Worm (Caenorhabditis elegans) whole organism, L1 larva: ENCODE data around the gene trxr-1.

Experiments used
- C04F5.9 ChIP-seq: sonication (generic microtip); optimal IDR thresholded peaks from 2 replicates; lab custom pipeline; 2016; ENCODE audit warnings: missing genetic modification characterization, missing compliant biosample characterization
- C34B4.2 ChIP-seq: sonication (generic microtip); optimal IDR thresholded peaks from 2 replicates; lab custom pipeline; 2017; ENCODE audit warnings: mild to moderate bottlenecking, missing genetic modification characterization, missing compliant biosample characterization
- F16B12.6 ChIP-seq: fragments of 150-350 bp; optimal IDR thresholded peaks from 2 replicates; lab custom pipeline; 2014; ENCODE audit warnings: missing biosample characterization, missing genetic modification characterization
- alr-1 ChIP-seq: fragments of 200-800 bp; sonication (Bioruptor generic); optimal IDR thresholded peaks from 2 replicates; lab custom pipeline; 2018; ENCODE audit warnings: borderline replicate concordance, mild to moderate bottlenecking, missing genetic modification characterization, missing compliant biosample characterization
- blmp-1 ChIP-seq: fragments of 150-350 bp; optimal IDR thresholded peaks from 2 replicates; lab custom pipeline; 2014; ENCODE audit warnings: missing biosample characterization, missing genetic modification characterization
- ceh-63 ChIP-seq: fragments of 200-800 bp; sonication (Bioruptor generic); optimal IDR thresholded peaks from 2 replicates; lab custom pipeline; 2018; ENCODE audit warnings: mild to moderate bottlenecking, missing genetic modification characterization, missing compliant biosample characterization
- ceh-8 ChIP-seq: fragments of 200-800 bp; sonication (Bioruptor generic); optimal IDR thresholded peaks from 2 replicates; lab custom pipeline; 2018; ENCODE audit warnings: mild to moderate bottlenecking, missing genetic modification characterization, moderate library complexity, missing compliant biosample characterization
- ceh-82 ChIP-seq, 3 experiments: fragments of 150-350 bp in 1 of 3; sonication (generic microtip) in 2 of 3; optimal IDR thresholded peaks; 2 replicates each; lab custom pipeline; 2014 to 2017; ENCODE audit warnings: missing biosample characterization in 3 of 3, missing genetic modification characterization in 3 of 3
- ceh-88 ChIP-seq: fragments of 200-800 bp; sonication (Bioruptor generic); IDR thresholded peaks from 2 replicates; pipeline ENCODE4 v1.3.6; 2022; ENCODE audit warnings: missing genetic modification characterization, missing compliant biosample characterization
- ces-1 ChIP-seq: fragments of 150-350 bp; optimal IDR thresholded peaks from 2 replicates; lab custom pipeline; 2014; ENCODE audit warnings: missing biosample characterization, missing genetic modification reagents, missing genetic modification characterization
- dpl-1 ChIP-seq, 3 experiments: fragments of 150-350 bp in 2 of 3; sonication (generic microtip) in 1 of 3; optimal IDR thresholded peaks; 2 replicates each; lab custom pipeline; 2014 to 2017; ENCODE audit warnings: missing biosample characterization in 3 of 3, missing genetic modification characterization in 3 of 3, missing genetic modification reagents in 3 of 3
- dsc-1 ChIP-seq: sonication (generic microtip); optimal IDR thresholded peaks from 2 replicates; lab custom pipeline; 2016; ENCODE audit warnings: mild to moderate bottlenecking, missing genetic modification characterization, missing compliant biosample characterization
- efl-1 ChIP-seq, 4 experiments: fragments of 150-350 bp; optimal IDR thresholded peaks in 3 of 4; peaks in 1 of 4; 1 replicate in 1 of 4; 2 replicates in 3 of 4; lab custom pipeline; 2014; ENCODE audit warnings: missing biosample characterization in 2 of 4, missing genetic modification characterization in 2 of 4, missing genetic modification reagents in 2 of 4
- egl-13 ChIP-seq: sonication (generic microtip); optimal IDR thresholded peaks from 2 replicates; lab custom pipeline; 2016; ENCODE audit warnings: missing genotype, missing genetic modification reagents, missing genetic modification characterization, missing compliant biosample characterization
- elt-2 ChIP-seq: sonication (generic microtip); optimal IDR thresholded peaks from 2 replicates; lab custom pipeline; 2016; ENCODE audit warnings: missing genetic modification characterization, mild to moderate bottlenecking, inconsistent platforms, missing compliant biosample characterization, missing genetic modification reagents
- ets-5 ChIP-seq: fragments of 200-800 bp; sonication (Bioruptor generic); IDR thresholded peaks from 2 replicates; pipeline ENCODE4 v1.3.6; 2022; ENCODE audit warnings: missing genetic modification characterization, missing compliant biosample characterization
- fkh-4 ChIP-seq: sonication (generic microtip); optimal IDR thresholded peaks from 2 replicates; lab custom pipeline; 2016; ENCODE audit warnings: missing compliant biosample characterization, missing genetic modification characterization, borderline replicate concordance
- fkh-8 ChIP-seq: sonication (generic microtip); optimal IDR thresholded peaks from 2 replicates; lab custom pipeline; 2016; ENCODE audit warnings: mild to moderate bottlenecking, missing genetic modification characterization, missing compliant biosample characterization
- grh-1 ChIP-seq: fragments of 200-800 bp; sonication (Bioruptor generic); IDR thresholded peaks from 2 replicates; pipeline ENCODE4 v1.3.6; 2022; ENCODE audit warnings: missing genetic modification reagents, missing genetic modification characterization, missing compliant biosample characterization
- hlh-17 ChIP-seq: fragments of 200-800 bp; sonication (Bioruptor generic); optimal IDR thresholded peaks from 2 replicates; lab custom pipeline; 2018; ENCODE audit warnings: missing genetic modification characterization, mild to moderate bottlenecking, missing compliant biosample characterization, moderate library complexity, borderline replicate concordance
- hlh-4 ChIP-seq: sonication (generic microtip); optimal IDR thresholded peaks from 2 replicates; lab custom pipeline; 2016; ENCODE audit warnings: mild to moderate bottlenecking, missing genetic modification characterization, missing compliant biosample characterization
- jun-1 ChIP-seq: fragments of 150-350 bp; optimal IDR thresholded peaks from 2 replicates; lab custom pipeline; 2014; ENCODE audit warnings: missing biosample characterization, missing genetic modification reagents, missing genetic modification characterization
- lin-14 ChIP-seq: fragments of 200-800 bp; sonication (Bioruptor generic); optimal IDR thresholded peaks from 2 replicates; lab custom pipeline; 2018; ENCODE audit warnings: mild to moderate bottlenecking, missing genetic modification characterization, moderate library complexity, missing compliant biosample characterization
- lin-35 ChIP-seq, 2 experiments: fragments of 150-350 bp; optimal IDR thresholded peaks; 2 replicates each; lab custom pipeline; 2014; ENCODE audit warnings: missing biosample characterization in 2 of 2, missing genetic modification characterization in 2 of 2, missing genetic modification reagents in 2 of 2
- lsy-2 ChIP-seq, 2 experiments: fragments of 150-350 bp; optimal IDR thresholded peaks; 2 replicates each; lab custom pipeline; 2014; ENCODE audit warnings: missing biosample characterization in 2 of 2, missing genetic modification characterization in 2 of 2
- nhr-20 ChIP-seq: sonication (generic microtip); optimal IDR thresholded peaks from 2 replicates; lab custom pipeline; 2016; ENCODE audit warnings: mild to moderate bottlenecking, missing genetic modification characterization, missing compliant biosample characterization
- nhr-237 ChIP-seq: fragments of 150-350 bp; optimal IDR thresholded peaks from 2 replicates; lab custom pipeline; 2014; ENCODE audit warnings: missing biosample characterization, missing genetic modification characterization
- nhr-76 ChIP-seq: sonication (generic microtip); optimal IDR thresholded peaks from 2 replicates; lab custom pipeline; 2017; ENCODE audit warnings: missing biosample characterization, missing genetic modification characterization
- pax-3 ChIP-seq: fragments of 200-800 bp; sonication (Bioruptor generic); optimal IDR thresholded peaks from 2 replicates; lab custom pipeline; 2018; ENCODE audit warnings: mild to moderate bottlenecking, missing genetic modification characterization, moderate library complexity, missing compliant biosample characterization
- sptf-1 ChIP-seq: fragments of 150-350 bp; optimal IDR thresholded peaks from 2 replicates; lab custom pipeline; 2014; ENCODE audit warnings: missing biosample characterization, missing genetic modification characterization
- swsn-7 ChIP-seq: sonication (generic microtip); optimal IDR thresholded peaks from 2 replicates; lab custom pipeline; 2016; ENCODE audit warnings: missing genetic modification characterization, missing compliant biosample characterization
- tbx-2 ChIP-seq: sonication (generic microtip); optimal IDR thresholded peaks from 2 replicates; lab custom pipeline; 2016; ENCODE audit warnings: missing genetic modification characterization, missing compliant biosample characterization
- unc-130 ChIP-seq: fragments of 150-350 bp; optimal IDR thresholded peaks from 2 replicates; lab custom pipeline; 2017; ENCODE audit warnings: missing biosample characterization, missing genetic modification characterization, inconsistent platforms
- unc-30 ChIP-seq: sonication (generic microtip); optimal IDR thresholded peaks from 2 replicates; lab custom pipeline; 2017; ENCODE audit warnings: missing biosample characterization, missing genetic modification characterization
- unc-62 ChIP-seq: fragments of 150-350 bp; optimal IDR thresholded peaks from 2 replicates; lab custom pipeline; 2014; ENCODE audit warnings: missing biosample characterization, missing genetic modification reagents, missing genetic modification characterization
- unc-98 ChIP-seq: fragments of 200-800 bp; sonication (Bioruptor generic); IDR thresholded peaks from 2 replicates; pipeline ENCODE4 v1.3.6; 2022; ENCODE audit warnings: missing genetic modification characterization, missing compliant biosample characterization
- ztf-11 ChIP-seq, 2 experiments: sonication (generic microtip); optimal IDR thresholded peaks; 2 replicates each; lab custom pipeline; 2016 to 2017; ENCODE audit warnings: missing genetic modification characterization in 2 of 2, missing biosample characterization in 1 of 2, missing compliant biosample characterization in 1 of 2

The trxr-1 gene

ce11 chrIV:7011728-7012127 is at the start of gene trxr-1:
TSS of gene trxr-1 (plus strand) at chrIV:7011954.
- peak; percentile 11 for TF ChIP-seq lin-14 (GFP tag; lab: Kevin White, UChicago)
- TF ChIP-seq fkh-8 (tag; lab: Kevin White, UChicago), result no peak
- TF ChIP-seq, all 84 proteins: peak for 1

- TF ChIP-seq C04F5.9 (tag; lab: Kevin White, UChicago), result no peak
- TF ChIP-seq ceh-82 (tag; optimal IDR thresholded peaks at IDR 0.05; lab: Kevin White, UChicago), result no peak
- no peak for TF ChIP-seq tbx-2 (tag; lab: Kevin White, UChicago)
- TF ChIP-seq hlh-17 (GFP tag; lab: Kevin White, UChicago), result no peak
- no peak for TF ChIP-seq ceh-88 (GFP tag; lab: Robert Waterston, UW)
- no peak for TF ChIP-seq lin-35 (GFP tag; optimal IDR thresholded peaks at IDR 0.05; lab: Kevin White, UChicago)
- TF ChIP-seq nhr-20 (tag; lab: Kevin White, UChicago), result no peak
- TF ChIP-seq ets-5, result no peak
- no peak for TF ChIP-seq unc-130 (tag; lab: Kevin White, UChicago)
- no peak for TF ChIP-seq jun-1
- no peak for TF ChIP-seq fkh-8 (tag; lab: Kevin White, UChicago)
- no peak for TF ChIP-seq efl-1 (optimal IDR thresholded peaks at IDR 0.05; lab: Kevin White, UChicago)
- TF ChIP-seq efl-1 (GFP tag; optimal IDR thresholded peaks at IDR 0.05 in 1 of 2; lab: Kevin White, UChicago), result no peak
- no peak for TF ChIP-seq ceh-8
- TF ChIP-seq swsn-7 (tag; lab: Kevin White, UChicago), result no peak
- TF ChIP-seq unc-98 (GFP tag; lab: Robert Waterston, UW), result no peak
- no peak for TF ChIP-seq unc-30 (tag; lab: Kevin White, UChicago)
These were observed 47.2 kb upstream of the trxr-1 start, which contains the start of gene B0478.3 for ce11 chrIV:6964508-6964907. TSS of gene B0478.3 (minus strand) at chrIV:6964608.

ce11 chrIV:6965192-6965591 is 46.6 kb upstream of the trxr-1 start, which contains the start of gene ZK381.2:
TSS of gene ZK381.2 (plus strand) at chrIV:6965492.
- TF ChIP-seq fkh-8 (tag; lab: Kevin White, UChicago) (no peak), ceh-8 (no peak), F16B12.6 (tag; lab: Kevin White, UChicago) (no peak), ceh-82 (tag; optimal IDR thresholded peaks at IDR 0.05; lab: Kevin White, UChicago) (no peak), C34B4.2 (tag; lab: Kevin White, UChicago) (no peak), egl-13 (no peak), swsn-7 (tag; lab: Kevin White, UChicago) (no peak), nhr-76 (tag; lab: Kevin White, UChicago) (no peak), pax-3 (no peak), unc-62 (GFP tag; lab: Kevin White, UChicago) (no peak), blmp-1 (tag; lab: Kevin White, UChicago) (no peak), lsy-2 (tag; optimal IDR thresholded peaks at IDR 0.05; lab: Kevin White, UChicago) (no peak), fkh-4 (tag; lab: Kevin White, UChicago) (no peak), ztf-11 (tag; optimal IDR thresholded peaks at IDR 0.05; lab: Kevin White, UChicago) (no peak), dsc-1 (tag; lab: Kevin White, UChicago) (no peak), sptf-1 (tag; lab: Kevin White, UChicago) (no peak), hlh-17 (GFP tag; lab: Kevin White, UChicago) (no peak), unc-30 (tag; lab: Kevin White, UChicago) (no peak), elt-2 (no peak)

- TF ChIP-seq grh-1 (no peak), ceh-63 (GFP tag; lab: Kevin White, UChicago) (no peak), blmp-1 (tag; lab: Kevin White, UChicago) (no peak), alr-1 (tag; lab: Kevin White, UChicago) (no peak), dpl-1 (GFP tag; optimal IDR thresholded peaks at IDR 0.05; lab: Kevin White, UChicago) (no peak), pax-3 (no peak), nhr-237 (no peak), hlh-4 (no peak), ces-1 (GFP tag; lab: Kevin White, UChicago) (no peak)
These were observed 41.5 kb upstream of the trxr-1 start, which contains the start of gene ZK381.8 for ce11 chrIV:6970271-6970670. TSS of gene ZK381.8 (minus strand) at chrIV:6970371.
